Worm (Caenorhabditis elegans) whole organism, L1 larva: ENCODE results near the gene mlt-10.

Experiments used
- elt-2 ChIP-seq: sonication (generic microtip); optimal IDR thresholded peaks from 2 replicates; lab custom pipeline; 2016; ENCODE audit warnings: missing genetic modification characterization, mild to moderate bottlenecking, inconsistent platforms, missing compliant biosample characterization, missing genetic modification reagents
- ets-5 ChIP-seq: fragments of 200-800 bp; sonication (Bioruptor generic); IDR thresholded peaks from 2 replicates; pipeline ENCODE4 v1.3.6; 2022; ENCODE audit warnings: missing genetic modification characterization, missing compliant biosample characterization
- lin-13 ChIP-seq: fragments of 150-350 bp; optimal IDR thresholded peaks from 2 replicates; lab custom pipeline; 2014; ENCODE audit warnings: missing biosample characterization, missing genetic modification reagents, missing genetic modification characterization
- lsy-2 ChIP-seq, 2 experiments: fragments of 150-350 bp; optimal IDR thresholded peaks; 2 replicates each; lab custom pipeline; 2014; ENCODE audit warnings: missing biosample characterization in 2 of 2, missing genetic modification characterization in 2 of 2
- zag-1 ChIP-seq: fragments of 150-350 bp; optimal IDR thresholded peaks from 2 replicates; lab custom pipeline; 2014; ENCODE audit warnings: missing biosample characterization, missing genetic modification characterization

- TF ChIP-seq zag-1 (tag; lab: Kevin White, UChicago) (no peak), lin-13 (GFP tag; lab: Kevin White, UChicago) (no peak), elt-2 (tag; lab: Kevin White, UChicago) (no peak), lsy-2 (tag; optimal IDR thresholded peaks at IDR 0.05; lab: Kevin White, UChicago) (no peak), ets-5 (no peak)
Measured at ce11 chrII:546405-546804, at the start of gene mlt-10.
